Fruit fly (Drosophila melanogaster): ENCODE results near the gene ph-d.
A peak's percentile ranks its signal among the peaks of the same experiment; 100 is the strongest.

ph-d gene

dm6 chrX:2071878-2072817, 50.9 kb downstream of the ph-d start, which contains the start of gene Rtca (continued):
- TF ChIP-seq CG32006 (GFP tag; optimal IDR thresholded peaks at IDR 0.05) (peak; percentile 93), Hr39 (GFP tag; optimal IDR thresholded peaks at IDR 0.05) (peak; percentile 88), CG4318 (GFP tag; optimal IDR thresholded peaks at IDR 0.05) (no peak), cyc (GFP tag; optimal IDR thresholded peaks at IDR 0.05) (peak; percentile 89), Sox102F (GFP tag; optimal IDR thresholded peaks at IDR 0.05) (peak; percentile 91), Sox15 (GFP tag; optimal IDR thresholded peaks at IDR 0.05) (peak; percentile 79), Eip75B (GFP tag; optimal IDR thresholded peaks at IDR 0.05) (peak; percentile 93), CG34406 (GFP tag; optimal IDR thresholded peaks at IDR 0.05) (peak; percentile 80), ss (GFP tag; optimal IDR thresholded peaks at IDR 0.05) (peak; percentile 85 to 88), CG3919 (GFP tag; optimal IDR thresholded peaks at IDR 0.05) (peak; percentile 88)

dm6 chrX:2070708-2071063, 52.4 kb downstream of the ph-d start:
- TF ChIP-seq Lpt (GFP tag; optimal IDR thresholded peaks at IDR 0.05) (peak; percentile 43), Sox15 (GFP tag; optimal IDR thresholded peaks at IDR 0.05) (no peak), Hr38 (GFP tag; optimal IDR thresholded peaks at IDR 0.05) (no peak), achi (GFP tag; optimal IDR thresholded peaks at IDR 0.05) (peak; percentile 35), topi (GFP tag; optimal IDR thresholded peaks at IDR 0.05) (peak; percentile 34), fd59A (GFP tag; optimal IDR thresholded peaks at IDR 0.05) (no peak), Ets96B (tag; optimal IDR thresholded peaks at IDR 0.05) (peak; percentile 22), CG10669 (GFP tag; optimal IDR thresholded peaks at IDR 0.05) (peak; percentile 38), Met (GFP tag; optimal IDR thresholded peaks at IDR 0.05) (no peak), fd85E (GFP tag; optimal IDR thresholded peaks at IDR 0.05) (no peak), CG3032 (tag; optimal IDR thresholded peaks at IDR 0.05) (peak; percentile 35), ss (GFP tag; optimal IDR thresholded peaks at IDR 0.05) (peak in 1 of 2 experiments; percentile 46), Smox (GFP tag; optimal IDR thresholded peaks at IDR 0.05) (no peak), esn (GFP tag; optimal IDR thresholded peaks at IDR 0.05) (peak; percentile 12), Hr39 (GFP tag; optimal IDR thresholded peaks at IDR 0.05) (peak; percentile 43), CG31627 (GFP tag; optimal IDR thresholded peaks at IDR 0.05) (peak; percentile 23), CG9139 (GFP tag; optimal IDR thresholded peaks at IDR 0.05) (peak; percentile 20), CG15336 (GFP tag; IDR thresholded peaks at IDR 0.05) (peak; percentile 73), CG3919 (GFP tag; optimal IDR thresholded peaks at IDR 0.05) (peak; percentile 63), eg (GFP tag; IDR thresholded peaks at IDR 0.05) (peak; percentile 82), lz (GFP tag; optimal IDR thresholded peaks at IDR 0.05) (peak; percentile 2), cyc (GFP tag; optimal IDR thresholded peaks at IDR 0.05) (peak; percentile 52), CG11762 (GFP tag; optimal IDR thresholded peaks at IDR 0.05; ENCODE audit: insufficient read depth) (peak; percentile 14), Hr4 (GFP tag; optimal IDR thresholded peaks at IDR 0.05) (no peak), CG8319 (GFP tag; optimal IDR thresholded peaks at IDR 0.05) (peak; percentile 5), CG11294 (GFP tag; IDR thresholded peaks at IDR 0.05) (no peak), CG6854 (GFP tag; optimal IDR thresholded peaks at IDR 0.05) (no peak), OdsH (GFP tag; optimal IDR thresholded peaks at IDR 0.05) (no peak), CG6808 (GFP tag; optimal IDR thresholded peaks at IDR 0.05) (peak; percentile 45), acj6 (GFP tag; optimal IDR thresholded peaks at IDR 0.05) (peak; percentile 36), Eip93F (GFP tag; optimal IDR thresholded peaks at IDR 0.05) (no peak), CG6792 (GFP tag; optimal IDR thresholded peaks at IDR 0.05) (no peak), vri (GFP tag; optimal IDR thresholded peaks at IDR 0.05) (no peak), net (GFP tag; optimal IDR thresholded peaks at IDR 0.05) (peak; percentile 42), CG8119 (GFP tag; IDR thresholded peaks at IDR 0.05) (peak; percentile 57; the same call in 2 of the 3 replicates), CG11902 (GFP tag; optimal IDR thresholded peaks at IDR 0.05) (no peak), dsx (GFP tag; optimal IDR thresholded peaks at IDR 0.05; ENCODE audit: poor library complexity, severe bottlenecking) (no peak), Eip75B (GFP tag; optimal IDR thresholded peaks at IDR 0.05) (peak; percentile 47), Sox102F (GFP tag; optimal IDR thresholded peaks at IDR 0.05) (no peak), CG8632 (GFP tag; optimal IDR thresholded peaks at IDR 0.05) (no peak), CG1621 (tag; optimal IDR thresholded peaks at IDR 0.05) (no peak), Eip78C (GFP tag) (peak; percentile 67), spab (GFP tag; optimal IDR thresholded peaks at IDR 0.05) (no peak), CG34406 (GFP tag; optimal IDR thresholded peaks at IDR 0.05) (no peak), fkh (GFP tag; optimal IDR thresholded peaks at IDR 0.05) (no peak)

All from whole organism, prepupa.